Fruit fly (Drosophila melanogaster) whole organism, embryonic: ENCODE results near the gene mof.

ENCODE experiments used
- Abd-B ChIP-seq: fragments of 200-800 bp; sonication (Bioruptor generic); optimal IDR thresholded peaks from 2 replicates; lab custom pipeline; 2018; ENCODE audit warnings: missing biosample characterization, mild to moderate bottlenecking, missing genetic modification characterization, moderate library complexity
- Adf1 ChIP-seq: fragments of 200-800 bp; sonication (Bioruptor generic); IDR thresholded peaks from 2 replicates; pipeline ENCODE4 v1.3.6; 2022; ENCODE audit warnings: missing biosample characterization, missing genetic modification characterization
- Atf3 ChIP-seq: fragments of 200-800 bp; sonication (Bioruptor generic); optimal IDR thresholded peaks from 3 replicates; lab custom pipeline; 2016; ENCODE audit warnings: missing biosample characterization, missing genetic modification characterization
- Atf6 ChIP-seq: fragments of 200-800 bp; sonication (Bioruptor generic); IDR thresholded peaks from 2 replicates; pipeline ENCODE4 v1.3.6; 2022; ENCODE audit warnings: missing biosample characterization, missing genetic modification characterization
- BtbVII ChIP-seq: fragments of 200-800 bp; sonication (Bioruptor generic); optimal IDR thresholded peaks from 3 replicates; lab custom pipeline; 2017; ENCODE audit warnings: missing biosample characterization, mild to moderate bottlenecking, missing genetic modification characterization
- CG10209 ChIP-seq: fragments of 200-800 bp; sonication (Bioruptor generic); optimal IDR thresholded peaks from 3 replicates; lab custom pipeline; 2017; ENCODE audit warnings: missing biosample characterization, mild to moderate bottlenecking, missing genetic modification characterization, missing genetic modification reagents
- CG12155 ChIP-seq: fragments of 200-800 bp; sonication (Bioruptor generic); optimal IDR thresholded peaks from 3 replicates; lab custom pipeline; 2016; ENCODE audit warnings: missing biosample characterization, missing genetic modification characterization
- CG12236 ChIP-seq: fragments of 200-800 bp; sonication (Bioruptor generic); optimal IDR thresholded peaks from 2 replicates; lab custom pipeline; 2016; ENCODE audit warnings: missing biosample characterization, missing genetic modification characterization
- CG12299 ChIP-seq: fragments of 200-800 bp; sonication (Bioruptor generic); optimal IDR thresholded peaks from 2 replicates; lab custom pipeline; 2018; ENCODE audit warnings: missing biosample characterization, mild to moderate bottlenecking, missing genetic modification characterization
- CG13775 ChIP-seq: fragments of 200-800 bp; sonication (Bioruptor generic); optimal IDR thresholded peaks from 3 replicates; lab custom pipeline; 2017; ENCODE audit warnings: missing biosample characterization, mild to moderate bottlenecking, missing genetic modification characterization
- CG15269 ChIP-seq: fragments of 200-800 bp; sonication (Bioruptor generic); optimal IDR thresholded peaks from 2 replicates; lab custom pipeline; 2018; ENCODE audit warnings: missing biosample characterization, mild to moderate bottlenecking, missing genetic modification characterization, moderate library complexity
- CG17568 ChIP-seq: fragments of 200-800 bp; sonication (Bioruptor generic); optimal IDR thresholded peaks from 2 replicates; lab custom pipeline; 2018; ENCODE audit warnings: missing biosample characterization, mild to moderate bottlenecking, missing genetic modification characterization, moderate library complexity
- CG17829 ChIP-seq: fragments of 200-800 bp; optimal IDR thresholded peaks from 2 replicates; lab custom pipeline; 2019; ENCODE audit warnings: missing biosample characterization, mild to moderate bottlenecking, missing genetic modification characterization, moderate library complexity
- CG2129 ChIP-seq: fragments of 200-800 bp; sonication (Bioruptor generic); IDR thresholded peaks from 2 replicates; pipeline ENCODE4 v1.3.6; 2022; ENCODE audit warnings: missing biosample characterization, missing genetic modification characterization; ENCODE audit not compliant: partially characterized antibody
- CG2889 ChIP-seq: fragments of 200-800 bp; sonication (Bioruptor generic); IDR thresholded peaks from 3 replicates; pipeline ENCODE4 v1.3.6; 2022; ENCODE audit warnings: missing biosample characterization, missing genetic modification characterization
- CG3065 ChIP-seq: fragments of 200-800 bp; sonication (Bioruptor generic); optimal IDR thresholded peaks from 2 replicates; lab custom pipeline; 2016; ENCODE audit warnings: missing biosample characterization, missing genetic modification characterization
- CG3281 ChIP-seq: fragments of 200-800 bp; sonication (Bioruptor generic); optimal IDR thresholded peaks from 3 replicates; lab custom pipeline; 2017; ENCODE audit warnings: missing biosample characterization, mild to moderate bottlenecking, missing genetic modification characterization
- CG3726 ChIP-seq: fragments of 200-800 bp; sonication (Bioruptor generic); IDR thresholded peaks from 3 replicates; pipeline ENCODE4, ENCODE4 v1.3.6; 2022; ENCODE audit warnings: missing biosample characterization, missing genetic modification characterization
- CG4404 ChIP-seq: fragments of 200-800 bp; sonication (Bioruptor generic); IDR thresholded peaks from 2 replicates; pipeline ENCODE4 v1.3.6; 2022; ENCODE audit warnings: missing biosample characterization, missing genetic modification characterization
- CG4424 ChIP-seq: fragments of 200-800 bp; sonication (Bioruptor generic); optimal IDR thresholded peaks from 3 replicates; lab custom pipeline; 2016; ENCODE audit warnings: missing biosample characterization, missing genetic modification characterization
- CG4854 ChIP-seq: fragments of 200-800 bp; sonication (Bioruptor generic); optimal IDR thresholded peaks from 2 replicates; lab custom pipeline; 2016; ENCODE audit warnings: missing biosample characterization, missing genetic modification characterization, inconsistent platforms
- CG7786 ChIP-seq: fragments of 200-800 bp; sonication (Bioruptor generic); optimal IDR thresholded peaks from 2 replicates; lab custom pipeline; 2016; ENCODE audit warnings: missing biosample characterization, missing genetic modification characterization
- CG8089 ChIP-seq: fragments of 200-800 bp; sonication (Bioruptor generic); optimal IDR thresholded peaks from 3 replicates; lab custom pipeline; 2016; ENCODE audit warnings: missing biosample characterization, missing genetic modification characterization
- CG8765 ChIP-seq: fragments of 200-800 bp; sonication (Bioruptor generic); IDR thresholded peaks from 2 replicates; pipeline ENCODE4 v1.3.6; 2022; ENCODE audit warnings: missing biosample characterization, missing genetic modification characterization
- Dref ChIP-seq: fragments of 200-800 bp; sonication (Bioruptor generic); IDR thresholded peaks from 2 replicates; pipeline ENCODE4 v1.3.6; 2022; ENCODE audit warnings: missing biosample characterization, missing genetic modification characterization
- GATAe ChIP-seq: fragments of 200-800 bp; sonication (Bioruptor generic); conservative IDR thresholded peaks from 2 replicates; pipeline ENCODE4 v1.3.6; 2022; ENCODE audit warnings: missing biosample characterization, missing genetic modification characterization
- HmgD ChIP-seq: fragments of 200-800 bp; sonication (Bioruptor generic); optimal IDR thresholded peaks from 3 replicates; lab custom pipeline; 2016; ENCODE audit warnings: missing biosample characterization, missing genetic modification characterization
- Hr3 ChIP-seq: fragments of 200-800 bp; sonication (Bioruptor generic); optimal IDR thresholded peaks from 3 replicates; lab custom pipeline; 2016; ENCODE audit warnings: missing biosample characterization, missing genetic modification characterization
- MBD-R2 ChIP-seq: fragments of 200-800 bp; sonication (Bioruptor generic); IDR thresholded peaks from 2 replicates; pipeline ENCODE4 v1.3.6; 2022; ENCODE audit warnings: missing biosample characterization, missing genetic modification characterization
- Max ChIP-seq: fragments of 200-800 bp; sonication (Bioruptor generic); optimal IDR thresholded peaks from 2 replicates; lab custom pipeline; 2016; ENCODE audit warnings: missing biosample characterization, mild to moderate bottlenecking, missing genetic modification characterization
- Rfx ChIP-seq: fragments of 200-800 bp; sonication (Bioruptor generic); IDR thresholded peaks from 2 replicates; pipeline ENCODE4 v1.3.6; 2022; ENCODE audit warnings: missing biosample characterization, missing genetic modification characterization
- aop ChIP-seq: fragments of 200-800 bp; sonication (Bioruptor generic); IDR thresholded peaks from 2 replicates; pipeline ENCODE4 v1.3.6; 2022; ENCODE audit warnings: missing biosample characterization, missing genetic modification characterization
- bcd ChIP-seq: fragments of 200-800 bp; sonication (Bioruptor generic); optimal IDR thresholded peaks from 2 replicates; lab custom pipeline; 2017; ENCODE audit warnings: missing biosample characterization, mild to moderate bottlenecking, missing genetic modification characterization
- cad ChIP-seq: fragments of >200 bp; optimal IDR thresholded peaks from 2 replicates; lab custom pipeline; 2017; ENCODE audit warnings: missing biosample characterization, missing genetic modification characterization
- cato ChIP-seq: fragments of 200-800 bp; sonication (Bioruptor generic); optimal IDR thresholded peaks from 2 replicates; lab custom pipeline; 2016; ENCODE audit warnings: missing biosample characterization, missing genetic modification characterization, borderline replicate concordance
- crc ChIP-seq: fragments of 200-800 bp; sonication (Bioruptor generic); optimal IDR thresholded peaks from 2 replicates; lab custom pipeline; 2016; ENCODE audit warnings: missing biosample characterization, missing genetic modification characterization
- emc ChIP-seq: fragments of 200-800 bp; sonication (Bioruptor generic); optimal IDR thresholded peaks from 2 replicates; lab custom pipeline; 2016; ENCODE audit warnings: missing biosample characterization, missing genetic modification characterization
- fd102C ChIP-seq: fragments of 200-800 bp; sonication (Bioruptor generic); optimal IDR thresholded peaks from 2 replicates; lab custom pipeline; 2018; ENCODE audit warnings: missing biosample characterization, mild to moderate bottlenecking, missing genetic modification characterization, moderate library complexity
- fd96Cb ChIP-seq: fragments of 200-800 bp; sonication (Bioruptor generic); optimal IDR thresholded peaks from 2 replicates; lab custom pipeline; 2018; ENCODE audit warnings: missing biosample characterization, mild to moderate bottlenecking, missing genetic modification characterization, moderate library complexity
- ftz-f1 ChIP-seq: fragments of 200-800 bp; sonication (Bioruptor generic); optimal IDR thresholded peaks from 2 replicates; lab custom pipeline; 2016; ENCODE audit warnings: missing biosample characterization, missing genetic modification characterization
- gcm2 ChIP-seq: fragments of 200-800 bp; sonication (Bioruptor generic); optimal IDR thresholded peaks from 2 replicates; lab custom pipeline; 2016; ENCODE audit warnings: missing biosample characterization, missing genetic modification characterization
- gem ChIP-seq: fragments of 200-800 bp; sonication (Bioruptor generic); optimal IDR thresholded peaks from 2 replicates; lab custom pipeline; 2019; ENCODE audit warnings: missing biosample characterization, mild to moderate bottlenecking, missing genetic modification characterization, moderate library complexity
- lmd ChIP-seq: fragments of 200-800 bp; sonication (Bioruptor generic); IDR thresholded peaks from 2 replicates; pipeline ENCODE4 v1.3.6; 2022; ENCODE audit warnings: missing biosample characterization, missing genetic modification characterization
- org-1 ChIP-seq: fragments of 200-800 bp; sonication (Bioruptor generic); optimal IDR thresholded peaks from 2 replicates; lab custom pipeline; 2017; ENCODE audit warnings: missing biosample characterization, missing genetic modification characterization
- pros ChIP-seq: fragments of 200-800 bp; sonication (Bioruptor generic); optimal IDR thresholded peaks from 3 replicates; lab custom pipeline; 2019; ENCODE audit warnings: missing biosample characterization, mild to moderate bottlenecking, missing genetic modification characterization, moderate library complexity
- sens ChIP-seq: fragments of 200-800 bp; sonication (Bioruptor generic); peaks from one replicate; lab custom pipeline; 2016; ENCODE audit warnings: missing biosample characterization, missing genetic modification characterization
- ssp ChIP-seq: fragments of 200-800 bp; sonication (Bioruptor generic); IDR thresholded peaks from 2 replicates; pipeline ENCODE4 v1.3.6; 2022; ENCODE audit warnings: missing biosample characterization, missing genetic modification characterization
- tna ChIP-seq: fragments of 200-800 bp; sonication (Bioruptor generic); IDR thresholded peaks from 2 replicates; pipeline ENCODE4 v1.3.6; 2022; ENCODE audit warnings: missing biosample characterization, missing genetic modification characterization; ENCODE audit not compliant: partially characterized antibody
- wek ChIP-seq: fragments of 200-800 bp; sonication (Bioruptor generic); optimal IDR thresholded peaks from 3 replicates; lab custom pipeline; 2018; ENCODE audit warnings: missing biosample characterization, mild to moderate bottlenecking, missing genetic modification characterization, moderate library complexity

mof gene

DNA sequence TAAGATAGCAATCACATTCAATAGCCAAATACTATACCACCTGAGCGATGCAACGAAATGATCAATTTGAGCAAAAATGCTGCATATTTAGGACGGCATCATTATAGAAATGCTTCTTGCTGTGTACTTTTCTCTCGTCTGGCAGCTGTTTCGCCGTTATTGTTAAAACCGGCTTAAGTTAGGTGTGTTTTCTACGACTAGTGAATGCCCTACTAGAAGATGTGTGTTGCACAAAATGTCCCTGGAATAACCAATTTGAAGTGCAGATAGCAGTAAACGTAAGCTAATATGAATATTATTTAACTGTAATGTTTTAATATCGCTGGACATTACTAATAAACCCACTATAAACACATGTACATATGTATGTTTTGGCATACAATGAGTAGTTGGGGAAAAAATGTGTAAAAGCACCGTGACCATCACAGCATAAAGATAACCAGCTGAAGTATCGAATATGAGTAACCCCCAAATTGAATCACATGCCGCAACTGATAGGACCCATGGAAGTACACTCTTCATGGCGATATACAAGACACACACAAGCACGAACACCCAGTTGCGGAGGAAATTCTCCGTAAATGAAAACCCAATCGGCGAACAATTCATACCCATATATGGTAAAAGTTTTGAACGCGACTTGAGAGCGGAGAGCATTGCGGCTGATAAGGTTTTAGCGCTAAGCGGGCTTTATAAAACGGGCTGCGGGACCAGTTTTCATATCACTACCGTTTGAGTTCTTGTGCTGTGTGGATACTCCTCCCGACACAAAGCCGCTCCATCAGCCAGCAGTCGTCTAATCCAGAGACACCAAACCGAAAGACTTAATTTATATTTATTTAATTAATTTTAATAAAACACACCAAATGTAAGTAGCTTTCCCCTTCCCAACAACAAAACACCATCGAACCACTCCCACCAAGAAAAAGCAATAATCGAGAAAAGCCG is 23.8 kb upstream of the mof start, which contains the start of gene Act5C (continued):
- TF ChIP-seq pros, result peak; percentile 85
- TF ChIP-seq CG12236 (GFP tag; lab: Kevin White, UChicago), result peak; percentile 90
- TF ChIP-seq gcm2, result peak; percentile 90
- peak; percentile 82 for TF ChIP-seq ssp (GFP tag; lab: Robert Waterston, UW)
- peak; percentile 94 for TF ChIP-seq CG15269 (tag; lab: Kevin White, UChicago)
- TF ChIP-seq CG2889 (GFP tag; lab: Robert Waterston, UW), result peak; percentile 77; the same call in 2 of the 3 replicates
- peak; percentile 13; the same call in 1 of the 2 replicates for TF ChIP-seq GATAe (GFP tag; lab: Robert Waterston, UW)
- TF ChIP-seq org-1, result peak; percentile 93
- peak; percentile 90 for TF ChIP-seq CG8765
- TF ChIP-seq bcd, result peak; percentile 94
- peak; percentile 94 for TF ChIP-seq lmd (GFP tag; lab: Robert Waterston, UW)
- peak; percentile 85 for TF ChIP-seq Atf3
- TF ChIP-seq CG13775, result peak; percentile 90
- peak; percentile 92 for TF ChIP-seq CG12299 (tag; lab: Kevin White, UChicago)
- peak; percentile 94 for TF ChIP-seq crc
- peak; percentile 93 for TF ChIP-seq Hr3 (GFP tag; lab: Kevin White, UChicago)
- peak; percentile 87 for TF ChIP-seq Atf6 (GFP tag; lab: Robert Waterston, UW)
- TF ChIP-seq fd102C (GFP tag; lab: Kevin White, UChicago), result peak; percentile 91
- TF ChIP-seq fd96Cb (tag; lab: Kevin White, UChicago), result peak; percentile 95
- peak; percentile 87 for TF ChIP-seq BtbVII (GFP tag; lab: Kevin White, UChicago)
- peak; percentile 80 for TF ChIP-seq cato (GFP tag; lab: Kevin White, UChicago)
- no peak for TF ChIP-seq CG2129 (GFP tag; lab: Robert Waterston, UW)
- TF ChIP-seq CG8089 (GFP tag; lab: Kevin White, UChicago), result peak; percentile 93
- TF ChIP-seq Abd-B, result peak; percentile 90
- peak; percentile 89 for TF ChIP-seq CG12155 (GFP tag; lab: Kevin White, UChicago)
- TF ChIP-seq CG17568 (GFP tag; lab: Kevin White, UChicago), result peak; percentile 87
- peak; percentile 11 for TF ChIP-seq ftz-f1 (GFP tag; lab: Kevin White, UChicago)
- peak; percentile 90 for TF ChIP-seq CG4404 (GFP tag; lab: Robert Waterston, UW)
- TF ChIP-seq Adf1 (GFP tag; lab: Robert Waterston, UW), result peak; percentile 58
- peak; percentile 74 for TF ChIP-seq aop (GFP tag; lab: Robert Waterston, UW)
- peak; percentile 91 for TF ChIP-seq Max
- no peak for TF ChIP-seq cad
- TF ChIP-seq emc, result peak; percentile 85
- TF ChIP-seq CG4424 (GFP tag; lab: Kevin White, UChicago), result peak; percentile 92
- TF ChIP-seq CG4854 (GFP tag; lab: Kevin White, UChicago), result peak; percentile 93
- peak; percentile 93 for TF ChIP-seq CG10209 (GFP tag; lab: Kevin White, UChicago)
- TF ChIP-seq tna (GFP tag; lab: Robert Waterston, UW), result no peak
- TF ChIP-seq CG3726 (GFP tag; lab: Robert Waterston, UW), result peak; percentile 96
- peak; percentile 96 for TF ChIP-seq Rfx
- no peak for TF ChIP-seq Dref (GFP tag; lab: Robert Waterston, UW)
- TF ChIP-seq wek, result peak; percentile 87
- peak; percentile 85 for TF ChIP-seq CG3065
- TF ChIP-seq HmgD (GFP tag; lab: Kevin White, UChicago), result peak; percentile 91
- TF ChIP-seq MBD-R2, result peak; percentile 75
- peak; percentile 91 for TF ChIP-seq CG3281 (GFP tag; lab: Kevin White, UChicago)
- TF ChIP-seq sens (GFP tag; lab: Kevin White, UChicago), result peak; percentile 99
- peak; percentile 97 for TF ChIP-seq gem
- TF ChIP-seq CG17829 (tag; lab: Kevin White, UChicago), result peak; percentile 95
- TF ChIP-seq CG7786 (GFP tag; lab: Kevin White, UChicago), result peak; percentile 96
